Fruit fly (Drosophila melanogaster): ENCODE measurements around the gene CG5177.

Gene CG5177

dm6 chr2L:7411947-7412621 is 7.1 kb downstream of the CG5177 start, which contains the start of gene chm (continued):
- TF ChIP-seq Jra (GFP tag; optimal IDR thresholded peaks at IDR 0.05) (no peak), pan (optimal IDR thresholded peaks at IDR 0.05) (no peak), dmrt93B (GFP tag; optimal IDR thresholded peaks at IDR 0.05) (peak; percentile 25), CG32264 (GFP tag; optimal IDR thresholded peaks at IDR 0.05) (no peak), OdsH (GFP tag; optimal IDR thresholded peaks at IDR 0.05) (no peak), sage (GFP tag; optimal IDR thresholded peaks at IDR 0.05) (no peak), Hr78 (GFP tag; optimal IDR thresholded peaks at IDR 0.05) (no peak), psq (GFP tag; optimal IDR thresholded peaks at IDR 0.05) (no peak), sv (GFP tag; optimal IDR thresholded peaks at IDR 0.05) (no peak), GATAd (GFP tag; optimal IDR thresholded peaks at IDR 0.05) (no peak), Dfd (GFP tag; optimal IDR thresholded peaks at IDR 0.05) (no peak), brk (GFP tag; optimal IDR thresholded peaks at IDR 0.05) (peak; percentile 49)

DNA sequence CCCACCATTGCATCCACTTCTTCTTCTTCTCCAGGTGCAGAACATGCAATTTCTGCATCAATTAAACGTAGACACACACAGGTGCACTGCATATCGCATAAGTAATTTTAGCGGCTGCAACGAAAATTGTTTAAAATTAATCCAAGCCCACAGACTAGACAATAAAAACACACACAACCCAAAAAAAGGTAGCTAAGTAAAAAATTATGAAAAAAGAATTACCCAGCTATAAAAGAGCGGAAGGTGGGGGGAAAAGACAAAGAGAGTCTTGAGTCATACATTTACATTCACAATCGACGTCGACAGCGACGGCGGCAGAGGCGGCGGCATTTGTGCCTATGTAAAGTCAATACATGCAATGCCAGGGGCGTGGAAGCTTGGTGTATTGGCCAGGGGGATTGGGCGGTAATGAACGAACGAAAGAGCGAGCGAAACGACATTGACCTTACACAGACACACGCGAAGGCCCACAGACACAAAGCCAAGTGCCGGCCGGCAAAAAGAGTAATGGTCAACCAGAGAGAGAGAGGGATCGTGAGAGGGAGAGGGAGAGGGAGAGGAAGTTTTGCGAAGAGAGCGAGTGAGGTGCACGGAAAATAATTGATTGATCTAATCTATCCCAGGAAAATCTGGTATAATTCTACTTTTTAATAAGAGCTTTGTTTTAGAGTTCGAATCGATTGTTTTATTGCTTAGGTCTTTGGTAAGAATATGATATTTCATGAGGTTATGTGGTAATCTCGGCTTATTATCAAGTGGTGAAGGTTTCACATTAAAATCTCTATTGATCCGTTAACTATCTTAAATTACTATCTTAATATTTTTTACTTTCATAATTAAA is 13.3 kb downstream of the CG5177 start:
- TF ChIP-seq N (GFP tag; optimal IDR thresholded peaks at IDR 0.05) (no peak), dsf (GFP tag; optimal IDR thresholded peaks at IDR 0.05; ENCODE audit: borderline replicate concordance) (no peak), fru (GFP tag; optimal IDR thresholded peaks at IDR 0.05) (peak; percentile 72), foxo (GFP tag; optimal IDR thresholded peaks at IDR 0.05) (peak in 1 of 2 experiments; percentile 82), dmrt93B (GFP tag; optimal IDR thresholded peaks at IDR 0.05) (peak; percentile 71), lola (GFP tag; optimal IDR thresholded peaks at IDR 0.05) (no peak), Abd-B (GFP tag; optimal IDR thresholded peaks at IDR 0.05) (no peak), Hr83 (GFP tag; optimal IDR thresholded peaks at IDR 0.05; ENCODE audit: poor library complexity, severe bottlenecking) (peak; percentile 76), CG32264 (GFP tag; optimal IDR thresholded peaks at IDR 0.05) (no peak), psq (GFP tag; optimal IDR thresholded peaks at IDR 0.05) (peak; percentile 72), Sp1 (GFP tag; optimal IDR thresholded peaks at IDR 0.05) (peak; percentile 89), sv (GFP tag; optimal IDR thresholded peaks at IDR 0.05) (no peak), br (GFP tag; optimal IDR thresholded peaks at IDR 0.05) (peak; percentile 44), CG9705 (GFP tag; optimal IDR thresholded peaks at IDR 0.05) (no peak), rgr (GFP tag; optimal IDR thresholded peaks at IDR 0.05) (peak; percentile 74), OdsH (GFP tag; optimal IDR thresholded peaks at IDR 0.05) (peak; percentile 83), Rel (GFP tag; optimal IDR thresholded peaks at IDR 0.05) (no peak), Rel (tag; optimal IDR thresholded peaks at IDR 0.05) (peak; percentile 45), ey (GFP tag; optimal IDR thresholded peaks at IDR 0.05) (peak; percentile 68), usp (GFP tag; optimal IDR thresholded peaks at IDR 0.05) (no peak), pan (optimal IDR thresholded peaks at IDR 0.05) (no peak), HLH106 (tag; optimal IDR thresholded peaks at IDR 0.05) (peak; percentile 78), brk (GFP tag; optimal IDR thresholded peaks at IDR 0.05) (peak; percentile 6), Hr78 (GFP tag; optimal IDR thresholded peaks at IDR 0.05) (no peak), dl (GFP tag; optimal IDR thresholded peaks at IDR 0.05; ENCODE audit: insufficient read depth in 1 of 2, partially characterized antibody in 2 of 2) (peak in 1 of 2 experiments; percentile 60), Hnf4 (GFP tag; optimal IDR thresholded peaks at IDR 0.05) (peak; percentile 2), Vsx2 (GFP tag; optimal IDR thresholded peaks at IDR 0.05; ENCODE audit: partially characterized antibody) (no peak), tai (GFP tag; optimal IDR thresholded peaks at IDR 0.05) (peak; percentile 21), h (GFP tag; optimal IDR thresholded peaks at IDR 0.05) (peak; percentile 73), CrebA (GFP tag; optimal IDR thresholded peaks at IDR 0.05; ENCODE audit: borderline replicate concordance) (no peak), Jra (GFP tag; optimal IDR thresholded peaks at IDR 0.05) (peak; percentile 87), Mio (GFP tag; optimal IDR thresholded peaks at IDR 0.05) (no peak), sage (GFP tag; optimal IDR thresholded peaks at IDR 0.05) (peak; percentile 59), Myc (optimal IDR thresholded peaks at IDR 0.05) (no peak), Dfd (GFP tag; optimal IDR thresholded peaks at IDR 0.05) (no peak), Dif (GFP tag; optimal IDR thresholded peaks at IDR 0.05; ENCODE audit: partially characterized antibody) (peak; percentile 89), GATAd (GFP tag; optimal IDR thresholded peaks at IDR 0.05) (no peak), jim (GFP tag; optimal IDR thresholded peaks at IDR 0.05) (no peak), woc (GFP tag; optimal IDR thresholded peaks at IDR 0.05) (peak; percentile 49)
